Fruit fly (Drosophila melanogaster): ENCODE measurements around the gene mus201.

Gene mus201

dm6 chr2L:8481623-8482424 is 43.9 kb downstream of the mus201 start, which contains the start of gene CG43796:
TSS of gene CG43796 (plus strand) at chr2L:8482374.
- no peak for TF ChIP-seq Dif (GFP tag; optimal IDR thresholded peaks at IDR 0.05; ENCODE audit: partially characterized antibody)
- no peak for TF ChIP-seq Jra (GFP tag; optimal IDR thresholded peaks at IDR 0.05)
- TF ChIP-seq Rel (GFP tag; optimal IDR thresholded peaks at IDR 0.05) = no peak
- TF ChIP-seq Rel (tag; optimal IDR thresholded peaks at IDR 0.05) = peak; percentile 50

- no peak for TF ChIP-seq foxo (GFP tag; optimal IDR thresholded peaks at IDR 0.05)
- TF ChIP-seq Hnf4 (GFP tag; optimal IDR thresholded peaks at IDR 0.05) = peak; percentile 45
- TF ChIP-seq OdsH (GFP tag; optimal IDR thresholded peaks at IDR 0.05) = peak; percentile 7
- TF ChIP-seq jim (GFP tag; optimal IDR thresholded peaks at IDR 0.05) = peak; percentile 2
- TF ChIP-seq CG32264 (GFP tag; optimal IDR thresholded peaks at IDR 0.05) = no peak
Measured at dm6 chr2L:8485562-8485961, 47.6 kb downstream of the mus201 start.

- TF ChIP-seq Dif (GFP tag; optimal IDR thresholded peaks at IDR 0.05; ENCODE audit: partially characterized antibody) (peak; percentile 28), sage (GFP tag; optimal IDR thresholded peaks at IDR 0.05) (no peak), Jra (GFP tag; optimal IDR thresholded peaks at IDR 0.05) (peak; percentile 22), br (GFP tag; optimal IDR thresholded peaks at IDR 0.05) (peak; percentile 4), CG32264 (GFP tag; optimal IDR thresholded peaks at IDR 0.05) (peak; percentile 4), N (GFP tag; optimal IDR thresholded peaks at IDR 0.05) (peak; percentile 39), CrebA (GFP tag; optimal IDR thresholded peaks at IDR 0.05; ENCODE audit: borderline replicate concordance) (no peak), foxo (GFP tag; optimal IDR thresholded peaks at IDR 0.05) (no peak), h (GFP tag; optimal IDR thresholded peaks at IDR 0.05) (peak; percentile 56), Hr83 (GFP tag; optimal IDR thresholded peaks at IDR 0.05; ENCODE audit: poor library complexity, severe bottlenecking) (peak; percentile 74), ey (GFP tag; optimal IDR thresholded peaks at IDR 0.05) (no peak), Hnf4 (GFP tag; optimal IDR thresholded peaks at IDR 0.05) (peak; percentile 67), dsf (GFP tag; optimal IDR thresholded peaks at IDR 0.05; ENCODE audit: borderline replicate concordance) (peak; percentile 56), fru (GFP tag; optimal IDR thresholded peaks at IDR 0.05) (peak; percentile 14)
Measured at dm6 chr2L:8488735-8489134, 50.8 kb downstream of the mus201 start, which contains the start of gene CG13088. TSS of gene CG13088 (plus strand) at chr2L:8488981.

- TF ChIP-seq Dfd (GFP tag; optimal IDR thresholded peaks at IDR 0.05) = no peak
- no peak for TF ChIP-seq Jra (GFP tag; optimal IDR thresholded peaks at IDR 0.05)
- no peak for TF ChIP-seq lola (GFP tag; optimal IDR thresholded peaks at IDR 0.05)
- TF ChIP-seq Dif (GFP tag; optimal IDR thresholded peaks at IDR 0.05; ENCODE audit: partially characterized antibody) = no peak
- TF ChIP-seq GATAd (GFP tag; optimal IDR thresholded peaks at IDR 0.05) = no peak
- TF ChIP-seq N (GFP tag; optimal IDR thresholded peaks at IDR 0.05) = no peak
- TF ChIP-seq HLH106 (tag; optimal IDR thresholded peaks at IDR 0.05) = no peak
Measured at dm6 chr2L:8490439-8490838, 52.5 kb downstream of the mus201 start, which contains the start of gene CG43400. TSS of gene CG43400 (plus strand) at chr2L:8490739.
